Worm (Caenorhabditis elegans) whole organism, L4 larva: Measurements from ENCODE around the gene rps-12.
"Not testable (repeated sequence)": the region's sequence is repeated elsewhere in the genome, so short reads cannot be mapped to it uniquely, and the experiment has no call there.

ENCODE experiments used
- F10B5.3 ChIP-seq: sonication (generic microtip); optimal IDR thresholded peaks from 2 replicates; lab custom pipeline; 2016; ENCODE audit warnings: mild to moderate bottlenecking, missing genetic modification characterization, missing compliant biosample characterization
- F26F4.8 ChIP-seq: fragments of 200-800 bp; sonication (Bioruptor generic); conservative IDR thresholded peaks from 2 replicates; pipeline ENCODE4 v1.3.6; 2022; ENCODE audit warnings: missing genetic modification characterization, missing compliant biosample characterization
- F49E8.2 ChIP-seq: sonication (generic microtip); optimal IDR thresholded peaks from 2 replicates; lab custom pipeline; 2016; ENCODE audit warnings: missing compliant biosample characterization, mild to moderate bottlenecking, missing genetic modification characterization, borderline replicate concordance
- T20F7.1 ChIP-seq: fragments of 200-800 bp; sonication (Bioruptor generic); optimal IDR thresholded peaks from 2 replicates; lab custom pipeline; 2018; ENCODE audit warnings: mild to moderate bottlenecking, missing genetic modification characterization, missing compliant biosample characterization
- T26A8.4 ChIP-seq: fragments of 200-800 bp; sonication (Bioruptor generic); IDR thresholded peaks from 2 replicates; pipeline ENCODE4 v1.3.6; 2022; ENCODE audit warnings: missing genetic modification characterization, missing compliant biosample characterization
- Y48G9A.11 ChIP-seq: fragments of 200-800 bp; sonication (Bioruptor generic); IDR thresholded peaks from 2 replicates; pipeline ENCODE4 v1.3.6; 2022; ENCODE audit warnings: missing genetic modification reagents, missing genetic modification characterization, missing compliant biosample characterization
- arid-1 ChIP-seq: fragments of 200-800 bp; sonication (Bioruptor generic); conservative IDR thresholded peaks from 2 replicates; pipeline ENCODE4 v1.3.6; 2022; ENCODE audit warnings: missing genetic modification reagents, missing genetic modification characterization, missing compliant biosample characterization
- ceh-44 ChIP-seq: fragments of 200-800 bp; sonication (Bioruptor generic); IDR thresholded peaks from 2 replicates; pipeline ENCODE4 v1.3.6; 2022; ENCODE audit warnings: missing genetic modification reagents, missing genetic modification characterization, missing compliant biosample characterization
- ces-1 ChIP-seq: fragments of 150-350 bp; sonication (generic microtip); optimal IDR thresholded peaks from 4 replicates; lab custom pipeline; 2014; ENCODE audit warnings: missing biosample characterization, missing genetic modification reagents, missing genetic modification characterization
- cey-2 ChIP-seq: sonication (generic microtip); optimal IDR thresholded peaks from 3 replicates; lab custom pipeline; 2017; ENCODE audit warnings: missing genetic modification characterization, mild to moderate bottlenecking, missing compliant biosample characterization, antibody characterized with exemption, borderline replicate concordance; ENCODE audit not compliant: insufficient read depth
- ctbp-1 ChIP-seq: fragments of 200-800 bp; sonication (Bioruptor generic); IDR thresholded peaks from 2 replicates; pipeline ENCODE4 v1.3.6; 2022; ENCODE audit warnings: missing genetic modification reagents, missing genetic modification characterization, missing compliant biosample characterization
- daf-12 ChIP-seq: fragments of 150-350 bp; optimal IDR thresholded peaks from 2 replicates; lab custom pipeline; 2014; ENCODE audit warnings: missing biosample characterization, missing genetic modification reagents, missing genetic modification characterization
- daf-8 ChIP-seq: fragments of 200-800 bp; sonication (Bioruptor generic); IDR thresholded peaks from 2 replicates; pipeline ENCODE4 v1.3.6; 2022; ENCODE audit warnings: missing genetic modification characterization, missing compliant biosample characterization
- dmd-6 ChIP-seq: fragments of 200-800 bp; sonication (Bioruptor generic); IDR thresholded peaks from 2 replicates; pipeline ENCODE4 v1.3.6; 2022; ENCODE audit warnings: missing genetic modification reagents, missing genetic modification characterization, missing compliant biosample characterization
- dmd-8 ChIP-seq: fragments of 200-800 bp; sonication (Bioruptor generic); IDR thresholded peaks from 2 replicates; pipeline ENCODE4 v1.3.6; 2022; ENCODE audit warnings: missing genetic modification characterization, missing compliant biosample characterization
- dmd-9 ChIP-seq: fragments of 200-800 bp; sonication (Bioruptor generic); IDR thresholded peaks from 2 replicates; pipeline ENCODE4 v1.3.6; 2022; ENCODE audit warnings: missing genetic modification reagents, missing genetic modification characterization, missing compliant biosample characterization
- egl-43 ChIP-seq: fragments of 200-800 bp; sonication (Bioruptor generic); IDR thresholded peaks from 2 replicates; pipeline ENCODE4 v1.3.6; 2022; ENCODE audit warnings: missing genetic modification reagents, missing genetic modification characterization, missing compliant biosample characterization
- fkh-10 ChIP-seq: fragments of 150-350 bp; optimal IDR thresholded peaks from 2 replicates; lab custom pipeline; 2014; ENCODE audit warnings: missing biosample characterization, missing genetic modification reagents, missing genetic modification characterization
- fos-1 ChIP-seq: fragments of 150-350 bp; optimal IDR thresholded peaks from 2 replicates; lab custom pipeline; 2014; ENCODE audit warnings: missing biosample characterization, missing genetic modification characterization
- gei-8 ChIP-seq: fragments of 200-800 bp; sonication (Bioruptor generic); optimal IDR thresholded peaks from 2 replicates; lab custom pipeline; 2018; ENCODE audit warnings: mild to moderate bottlenecking, missing genetic modification characterization, missing compliant biosample characterization
- hlh-11 ChIP-seq: fragments of 200-800 bp; sonication (Bioruptor generic); optimal IDR thresholded peaks from 2 replicates; lab custom pipeline; 2018; ENCODE audit warnings: mild to moderate bottlenecking, missing genetic modification characterization, missing compliant biosample characterization
- hlh-30 ChIP-seq: sonication (generic microtip); optimal IDR thresholded peaks from 2 replicates; lab custom pipeline; 2017; ENCODE audit warnings: antibody characterized with exemption, mild to moderate bottlenecking, missing genetic modification characterization, missing compliant biosample characterization; ENCODE audit not compliant: insufficient read depth
- hmg-1.1 ChIP-seq: fragments of 200-800 bp; sonication (Bioruptor generic); IDR thresholded peaks from 2 replicates; pipeline ENCODE4 v1.3.6; 2022; ENCODE audit warnings: missing genetic modification reagents, missing genetic modification characterization, missing compliant biosample characterization
- lim-7 ChIP-seq: fragments of 200-800 bp; sonication (Bioruptor generic); IDR thresholded peaks from 2 replicates; pipeline ENCODE4 v1.3.6; 2022; ENCODE audit warnings: missing genetic modification characterization, missing compliant biosample characterization
- lin-1 ChIP-seq: fragments of 200-800 bp; sonication (Bioruptor generic); IDR thresholded peaks from 2 replicates; pipeline ENCODE4 v1.3.6; 2022; ENCODE audit warnings: missing genetic modification reagents, missing genetic modification characterization, missing compliant biosample characterization
- lin-38 ChIP-seq: fragments of 200-800 bp; sonication (Bioruptor generic); IDR thresholded peaks from 2 replicates; pipeline ENCODE4 v1.3.6; 2022; ENCODE audit warnings: missing genetic modification reagents, missing genetic modification characterization, missing compliant biosample characterization
- lsy-2 ChIP-seq, 2 experiments: fragments of 150-350 bp in 1 of 2; sonication (generic microtip) in 1 of 2; optimal IDR thresholded peaks; 2 replicates each; lab custom pipeline; 2014 to 2017; ENCODE audit warnings: missing biosample characterization in 2 of 2, missing genetic modification characterization in 2 of 2
- madf-5 ChIP-seq, 2 experiments: fragments of 200-800 bp; sonication (Bioruptor generic); IDR thresholded peaks; 2 replicates each; pipeline ENCODE4 v1.3.6; 2022; ENCODE audit warnings: missing compliant biosample characterization in 2 of 2, missing genetic modification characterization in 2 of 2
- madf-9 ChIP-seq: fragments of 200-800 bp; sonication (Bioruptor generic); conservative IDR thresholded peaks from 2 replicates; pipeline ENCODE4 v1.3.6; 2022; ENCODE audit warnings: missing genetic modification reagents, missing genetic modification characterization, missing compliant biosample characterization
- mdl-1 ChIP-seq, 2 experiments: fragments of 150-350 bp in 1 of 2; sonication (generic microtip) in 1 of 2; optimal IDR thresholded peaks; 2 replicates each; lab custom pipeline; 2014 to 2017; ENCODE audit warnings: missing biosample characterization in 2 of 2, missing genetic modification characterization in 2 of 2
- mes-2 ChIP-seq: sonication (generic microtip); optimal IDR thresholded peaks from 2 replicates; lab custom pipeline; 2016; ENCODE audit warnings: missing genotype, mild to moderate bottlenecking, missing genetic modification characterization, missing compliant biosample characterization; ENCODE audit not compliant: poor library complexity, severe bottlenecking
- nhr-102 ChIP-seq: sonication (generic microtip); optimal IDR thresholded peaks from 2 replicates; lab custom pipeline; 2016; ENCODE audit warnings: mild to moderate bottlenecking, missing genetic modification characterization, moderate library complexity, missing compliant biosample characterization
- nhr-11 ChIP-seq: fragments of 150-350 bp; optimal IDR thresholded peaks from 2 replicates; lab custom pipeline; 2014; ENCODE audit warnings: missing biosample characterization, missing genetic modification characterization
- nhr-41 ChIP-seq: fragments of 200-800 bp; sonication (Bioruptor generic); IDR thresholded peaks from 2 replicates; pipeline ENCODE4 v1.3.6; 2022; ENCODE audit warnings: missing genetic modification reagents, missing genetic modification characterization, missing compliant biosample characterization
- pha-4 ChIP-seq, 2 experiments: fragments of 150-350 bp in 1 of 2; fragments of 200-800 bp in 1 of 2; sonication (Bioruptor generic) in 1 of 2; IDR thresholded peaks in 1 of 2; optimal IDR thresholded peaks in 1 of 2; 2 replicates each; pipeline versions ENCODE4 v1.3.6 to Lab custom; 2014 to 2022; ENCODE audit warnings: missing genetic modification characterization in 2 of 2, missing genetic modification reagents in 2 of 2, missing biosample characterization in 1 of 2, missing compliant biosample characterization in 1 of 2
- php-3 ChIP-seq: fragments of 200-800 bp; sonication (Bioruptor generic); IDR thresholded peaks from 2 replicates; pipeline ENCODE4 v1.3.6; 2022; ENCODE audit warnings: missing genetic modification reagents, missing genetic modification characterization, missing compliant biosample characterization
- saeg-2 ChIP-seq: fragments of 200-800 bp; sonication (Bioruptor generic); IDR thresholded peaks from 2 replicates; pipeline ENCODE4 v1.3.6; 2022; ENCODE audit warnings: missing genetic modification reagents, missing genetic modification characterization, missing compliant biosample characterization
- set-16 ChIP-seq: fragments of 200-800 bp; sonication (Bioruptor generic); IDR thresholded peaks from 2 replicates; pipeline ENCODE4 v1.3.6; 2022; ENCODE audit warnings: missing genetic modification reagents, missing genetic modification characterization, missing compliant biosample characterization
- snpc-1.2 ChIP-seq: fragments of 200-800 bp; sonication (Bioruptor generic); IDR thresholded peaks from 2 replicates; pipeline ENCODE4 v1.3.6; 2022; ENCODE audit warnings: missing genetic modification reagents, missing genetic modification characterization, missing compliant biosample characterization
- tra-1 ChIP-seq: fragments of 200-800 bp; sonication (Bioruptor generic); IDR thresholded peaks from 2 replicates; pipeline ENCODE4 v1.3.6; 2022; ENCODE audit warnings: missing genetic modification reagents, missing genetic modification characterization, missing compliant biosample characterization
- unc-62 ChIP-seq, 3 experiments: fragments of 150-350 bp in 1 of 3; sonication (generic microtip); optimal IDR thresholded peaks in 2 of 3; peaks in 1 of 3; 1 replicate in 1 of 3; 2 replicates in 2 of 3; lab custom pipeline; 2014 to 2017; ENCODE audit warnings: missing biosample characterization in 3 of 3, missing genetic modification characterization in 3 of 3, missing genetic modification reagents in 3 of 3, missing genotype in 1 of 3
- vab-7 ChIP-seq: fragments of 200-800 bp; sonication (Bioruptor generic); IDR thresholded peaks from 2 replicates; pipeline ENCODE4 v1.3.6; 2022; ENCODE audit warnings: missing genetic modification reagents, missing genetic modification characterization, missing compliant biosample characterization
- zip-11 ChIP-seq: fragments of 200-800 bp; sonication (Bioruptor generic); IDR thresholded peaks from 2 replicates; pipeline ENCODE4 v1.3.6; 2022; ENCODE audit warnings: missing genetic modification characterization, missing compliant biosample characterization

The rps-12 gene

ce11 chrIII:5635179-5635578, 43.9 kb upstream of the rps-12 start, which contains the start of gene ckk-1:
Gene ckk-1 (plus strand): TSS chrIII:5635479.
- TF ChIP-seq daf-12 (no peak), php-3 (GFP tag; lab: Robert Waterston, UW) (no peak), daf-8 (GFP tag; lab: Robert Waterston, UW) (no peak), madf-5 (GFP tag; IDR thresholded peaks at IDR 0.05; lab: Robert Waterston, UW) (no peak), F26F4.8 (GFP tag; lab: Robert Waterston, UW) (no peak), ces-1 (GFP tag; lab: Kevin White, UChicago) (no peak), F10B5.3 (no peak)

ce11 chrIII:5637297-5637876, 41.7 kb upstream of the rps-12 start:
- TF ChIP-seq set-16 (GFP tag; lab: Robert Waterston, UW) (peak; percentile 99), madf-9 (peak; percentile 47; the same call in 1 of the 2 replicates), saeg-2 (GFP tag; lab: Robert Waterston, UW) (peak; percentile 75; the same call in 1 of the 2 replicates), T26A8.4 (peak; percentile 81), nhr-41 (GFP tag; lab: Robert Waterston, UW) (0 out of 2 replicates have a peak, but pooled peaks have one; percentile 26), lim-7 (GFP tag; lab: Robert Waterston, UW) (peak; percentile 65), hlh-11 (tag; lab: Kevin White, UChicago) (peak; percentile 1), snpc-1.2 (GFP tag; lab: Robert Waterston, UW) (peak; percentile 94), zip-11 (GFP tag; lab: Robert Waterston, UW) (0 out of 2 replicates have a peak, but pooled peaks have one; percentile 29), ceh-44 (GFP tag; lab: Robert Waterston, UW) (peak; percentile 85), Y48G9A.11 (GFP tag; lab: Robert Waterston, UW) (peak; percentile 94), pha-4 (GFP tag; IDR thresholded peaks at IDR 0.05; lab: Robert Waterston, UW) (peak; percentile 73; the same call in 1 of the 2 replicates), egl-43 (GFP tag; lab: Robert Waterston, UW) (peak; percentile 86), mes-2 (tag; lab: Kevin White, UChicago) (peak; percentile 3), tra-1 (GFP tag; lab: Robert Waterston, UW) (peak; percentile 56; the same call in 1 of the 2 replicates), ctbp-1 (0 out of 2 replicates have a peak, but pooled peaks have one; percentile 23), vab-7 (GFP tag; lab: Robert Waterston, UW) (peak; percentile 40; the same call in 1 of the 2 replicates), hmg-1.1 (peak; percentile 81), dmd-8 (GFP tag; lab: Robert Waterston, UW) (0 out of 2 replicates have a peak, but pooled peaks have one; percentile 44), arid-1 (GFP tag; lab: Robert Waterston, UW) (peak; percentile 79), dmd-6 (GFP tag; lab: Robert Waterston, UW) (peak; percentile 69), lin-38 (peak; percentile 83), lin-1 (GFP tag; lab: Robert Waterston, UW) (peak; percentile 39; the same call in 1 of the 2 replicates), php-3 (GFP tag; lab: Robert Waterston, UW) (peak; percentile 60; the same call in 1 of the 2 replicates)
- TF ChIP-seq pha-4 (tag; optimal IDR thresholded peaks at IDR 0.05; lab: Kevin White, UChicago) = not testable (repeated sequence)

- TF ChIP-seq cey-2 (tag; lab: Kevin White, UChicago) (no peak), nhr-102 (tag; lab: Kevin White, UChicago) (no peak), dmd-6 (GFP tag; lab: Robert Waterston, UW) (no peak), T20F7.1 (GFP tag; lab: Kevin White, UChicago) (no peak), dmd-9 (GFP tag; lab: Robert Waterston, UW) (no peak), fos-1 (tag; lab: Kevin White, UChicago) (no peak), unc-62 (GFP tag; optimal IDR thresholded peaks at IDR 0.05 in 1 of 2; lab: Kevin White, UChicago) (peak in 1 of 2 experiments; percentile 47), unc-62 (tag; optimal IDR thresholded peaks at IDR 0.05; lab: Kevin White, UChicago) (no peak), hlh-30 (tag; lab: Kevin White, UChicago) (peak; percentile 71), mes-2 (tag; lab: Kevin White, UChicago) (peak; percentile 23), nhr-11 (peak; percentile 66), hmg-1.1 (0 out of 2 replicates have a peak, but pooled peaks have one; percentile 48), lsy-2 (tag; optimal IDR thresholded peaks at IDR 0.05; lab: Kevin White, UChicago) (peak in 1 of 2 experiments; percentile 61), fkh-10 (GFP tag; lab: Kevin White, UChicago) (peak; percentile 1), F49E8.2 (no peak), lin-38 (no peak), gei-8 (GFP tag; lab: Kevin White, UChicago) (no peak), mdl-1 (tag; optimal IDR thresholded peaks at IDR 0.05; lab: Kevin White, UChicago) (peak in 1 of 2 experiments; percentile 60)
These were observed 39.2 kb upstream of the rps-12 start for ce11 chrIII:5639893-5640292.
